Fruit fly (Drosophila melanogaster) S2 (cell line): Measurements from ENCODE around the gene Nhe1.

Experiments
- CG8478 ChIP-seq: fragments of >200 bp; optimal IDR thresholded peaks from 2 replicates; lab custom pipeline; 2018
- CTCF ChIP-seq, 2 experiments: fragments of >200 bp; optimal IDR thresholded peaks; 2 replicates each; lab custom pipeline; 2018

dm6 chr2L:134563-135382 is 28.2 kb upstream of the Nhe1 start:
- TF ChIP-seq CG8478 (lab: Kevin White, UChicago) = no peak
- no peak for TF ChIP-seq CTCF (optimal IDR thresholded peaks at IDR 0.05; lab: Kevin White, UChicago)
